Fruit fly (Drosophila melanogaster): ENCODE results near the gene Eig71Ej.

Eig71Ej gene

DNA sequence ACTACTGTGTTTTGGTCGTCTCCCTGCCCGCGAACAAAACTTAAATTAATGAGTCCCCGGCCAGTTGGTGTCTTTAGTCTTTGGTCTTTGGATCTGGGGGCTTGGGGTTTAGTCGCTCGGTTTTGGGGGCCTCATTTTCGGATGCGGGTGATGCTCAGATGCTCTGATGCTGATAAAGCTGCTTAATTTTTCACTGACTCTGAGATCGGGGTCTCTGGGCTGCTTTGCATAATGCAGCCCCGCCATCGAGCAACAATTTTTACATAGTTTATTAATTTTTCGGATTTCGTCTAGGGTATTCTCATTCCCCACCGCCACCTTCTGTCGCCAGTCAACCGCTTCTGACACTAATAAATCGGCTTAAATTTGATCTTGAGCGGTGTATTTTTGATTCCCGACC is 41.4 kb upstream of the Eig71Ej start:
- no peak for TF ChIP-seq CG34406 (GFP tag; optimal IDR thresholded peaks at IDR 0.05)
- TF ChIP-seq CG10669 (GFP tag; optimal IDR thresholded peaks at IDR 0.05), result no peak
- no peak for TF ChIP-seq pdm3 (GFP tag; optimal IDR thresholded peaks at IDR 0.05)
- TF ChIP-seq CG32006 (GFP tag; optimal IDR thresholded peaks at IDR 0.05), result no peak
- TF ChIP-seq CG8119 (GFP tag; IDR thresholded peaks at IDR 0.05), result no peak
- no peak for TF ChIP-seq Hr39 (GFP tag; optimal IDR thresholded peaks at IDR 0.05)
- TF ChIP-seq spab (GFP tag; optimal IDR thresholded peaks at IDR 0.05), result no peak
- TF ChIP-seq Gug (GFP tag; IDR thresholded peaks at IDR 0.05), result no peak
- no peak for TF ChIP-seq Blimp-1 (GFP tag; optimal IDR thresholded peaks at IDR 0.05)
- TF ChIP-seq fkh (GFP tag; optimal IDR thresholded peaks at IDR 0.05), result no peak
- no peak for TF ChIP-seq achi (GFP tag; optimal IDR thresholded peaks at IDR 0.05)

DNA sequence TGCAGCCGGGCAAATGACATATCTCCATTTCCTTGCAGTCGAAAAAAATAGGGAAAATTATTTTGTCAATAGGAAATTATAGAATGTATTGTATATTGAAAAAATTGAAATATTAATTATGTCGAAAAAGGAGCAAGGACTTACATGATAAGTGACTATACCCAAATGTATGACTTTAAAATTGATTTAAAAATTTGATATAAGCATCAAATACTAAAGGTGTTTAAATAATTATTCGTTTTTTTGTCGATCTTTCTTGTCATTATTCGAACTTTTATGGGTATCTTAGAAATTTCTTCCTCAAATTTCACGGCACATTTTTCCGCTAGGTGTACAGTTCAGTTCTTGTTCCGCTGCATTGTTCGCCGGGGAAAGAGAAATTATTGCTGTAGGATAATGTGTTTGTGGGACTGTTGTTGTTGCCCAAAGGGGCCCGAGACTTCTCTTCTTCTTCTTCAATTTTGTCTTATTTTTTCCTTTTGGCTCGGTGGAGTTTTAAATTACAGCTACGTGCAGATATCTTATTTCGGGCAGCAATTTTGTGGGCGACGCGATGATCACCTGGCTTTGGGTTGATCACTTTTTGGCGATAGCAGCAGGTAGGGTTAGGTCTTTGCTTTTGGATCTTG is 39.6 kb upstream of the Eig71Ej start:
- peak; percentile 77 for TF ChIP-seq CG34406 (GFP tag; optimal IDR thresholded peaks at IDR 0.05)
- TF ChIP-seq salr (GFP tag; optimal IDR thresholded peaks at IDR 0.05), result peak; percentile 20 to 83
- TF ChIP-seq CG11294 (GFP tag; IDR thresholded peaks at IDR 0.05), result no peak
- TF ChIP-seq dsx (GFP tag; optimal IDR thresholded peaks at IDR 0.05; ENCODE audit: poor library complexity, severe bottlenecking), result peak; percentile 59
- TF ChIP-seq CG3032 (tag; optimal IDR thresholded peaks at IDR 0.05), result peak; percentile 74
- TF ChIP-seq CG6854 (GFP tag; optimal IDR thresholded peaks at IDR 0.05), result peak; percentile 61
- TF ChIP-seq Met (GFP tag; optimal IDR thresholded peaks at IDR 0.05), result peak; percentile 49
- TF ChIP-seq Hr39 (GFP tag; optimal IDR thresholded peaks at IDR 0.05), result peak; percentile 76
- TF ChIP-seq Sox14 (GFP tag; optimal IDR thresholded peaks at IDR 0.05), result peak; percentile 81
- TF ChIP-seq CG31627 (GFP tag; optimal IDR thresholded peaks at IDR 0.05), result peak; percentile 82
- peak; percentile 61 for TF ChIP-seq Blimp-1 (GFP tag; optimal IDR thresholded peaks at IDR 0.05)
- TF ChIP-seq dac (GFP tag; optimal IDR thresholded peaks at IDR 0.05), result no peak
- TF ChIP-seq ss (GFP tag; optimal IDR thresholded peaks at IDR 0.05), result peak; percentile 35 to 55
- TF ChIP-seq esn (GFP tag; optimal IDR thresholded peaks at IDR 0.05), result peak; percentile 91
- peak; percentile 69 for TF ChIP-seq Sox102F (GFP tag; optimal IDR thresholded peaks at IDR 0.05)
- no peak for TF ChIP-seq fd85E (GFP tag; optimal IDR thresholded peaks at IDR 0.05)
- peak; percentile 74 for TF ChIP-seq lz (GFP tag; optimal IDR thresholded peaks at IDR 0.05)
- peak; percentile 97 for TF ChIP-seq Eip78C (GFP tag)
- TF ChIP-seq Hr38 (GFP tag; optimal IDR thresholded peaks at IDR 0.05), result no peak
- TF ChIP-seq CG32006 (GFP tag; optimal IDR thresholded peaks at IDR 0.05), result peak; percentile 59
- TF ChIP-seq CG9139 (GFP tag; optimal IDR thresholded peaks at IDR 0.05), result peak; percentile 33
- peak; percentile 83 for TF ChIP-seq CG10631 (GFP tag; optimal IDR thresholded peaks at IDR 0.05)
- peak; percentile 5 for TF ChIP-seq CG4318 (GFP tag; optimal IDR thresholded peaks at IDR 0.05)
- TF ChIP-seq Gug (GFP tag; IDR thresholded peaks at IDR 0.05), result no peak
- peak; percentile 49 for TF ChIP-seq CG8319 (GFP tag; optimal IDR thresholded peaks at IDR 0.05)
- peak; percentile 95 for TF ChIP-seq svp (GFP tag)
- peak; percentile 34; the same call in 1 of the 3 replicates for TF ChIP-seq CG6163 (GFP tag; IDR thresholded peaks at IDR 0.05)
- no peak for TF ChIP-seq CG6276 (GFP tag; optimal IDR thresholded peaks at IDR 0.05)
- peak; percentile 66 for TF ChIP-seq spab (GFP tag; optimal IDR thresholded peaks at IDR 0.05)
- TF ChIP-seq CG16779 (tag; optimal IDR thresholded peaks at IDR 0.05), result no peak
- TF ChIP-seq CG8119 (GFP tag; IDR thresholded peaks at IDR 0.05), result peak; percentile 56; the same call in 2 of the 3 replicates
- TF ChIP-seq Eip75B (GFP tag; optimal IDR thresholded peaks at IDR 0.05), result peak; percentile 73
- TF ChIP-seq eg (GFP tag; IDR thresholded peaks at IDR 0.05), result no peak
- peak; percentile 80 for TF ChIP-seq OdsH (GFP tag; optimal IDR thresholded peaks at IDR 0.05)
- TF ChIP-seq Sox15 (GFP tag; optimal IDR thresholded peaks at IDR 0.05), result peak; percentile 54
- peak; percentile 85 for TF ChIP-seq Ets96B (tag; optimal IDR thresholded peaks at IDR 0.05)
- peak; percentile 76 for TF ChIP-seq fd59A (GFP tag; optimal IDR thresholded peaks at IDR 0.05)
- TF ChIP-seq CG7368 (GFP tag; optimal IDR thresholded peaks at IDR 0.05), result no peak
- TF ChIP-seq Ets21C (GFP tag; optimal IDR thresholded peaks at IDR 0.05), result peak; percentile 62
- TF ChIP-seq CG3919 (GFP tag; optimal IDR thresholded peaks at IDR 0.05), result peak; percentile 59
- 0 out of 2 replicates have a peak, but pooled peaks have one; percentile 10 for TF ChIP-seq CG15336 (GFP tag; IDR thresholded peaks at IDR 0.05)
- peak; percentile 41 for TF ChIP-seq CG10669 (GFP tag; optimal IDR thresholded peaks at IDR 0.05)
- peak; percentile 46 for TF ChIP-seq CG11762 (GFP tag; optimal IDR thresholded peaks at IDR 0.05; ENCODE audit: insufficient read depth)
- peak; percentile 80 for TF ChIP-seq CG8632 (GFP tag; optimal IDR thresholded peaks at IDR 0.05)
- TF ChIP-seq CG1621 (tag; optimal IDR thresholded peaks at IDR 0.05), result no peak
